Fruit fly (Drosophila melanogaster) whole organism, embryonic: ENCODE data around the gene dod.
A peak's percentile ranks its signal among the peaks of the same experiment; 100 is the strongest.

Source experiments
- Ada2b ChIP-seq: fragments of 200-800 bp; sonication (Bioruptor generic); IDR thresholded peaks from 2 replicates; pipeline ENCODE4 v1.3.6; 2022; ENCODE audit warnings: missing biosample characterization, missing genetic modification characterization
- Blimp-1 ChIP-seq: fragments of 200-800 bp; sonication (Bioruptor generic); optimal IDR thresholded peaks from 3 replicates; lab custom pipeline; 2018; ENCODE audit warnings: missing biosample characterization, missing genetic modification characterization, mild to moderate bottlenecking, moderate library complexity, missing genetic modification reagents
- CG10209 ChIP-seq: fragments of 200-800 bp; sonication (Bioruptor generic); optimal IDR thresholded peaks from 3 replicates; lab custom pipeline; 2017; ENCODE audit warnings: missing biosample characterization, mild to moderate bottlenecking, missing genetic modification characterization, missing genetic modification reagents
- CG10321 ChIP-seq: fragments of 200-800 bp; sonication (Bioruptor generic); IDR thresholded peaks from 2 replicates; pipeline ENCODE4 v1.3.6; 2022; ENCODE audit warnings: missing biosample characterization, missing genetic modification characterization
- CG11560 ChIP-seq: fragments of 200-800 bp; sonication (Bioruptor generic); IDR thresholded peaks from 3 replicates; pipeline ENCODE4 v1.3.6; 2022; ENCODE audit warnings: missing biosample characterization, missing genetic modification characterization
- CG11695 ChIP-seq: fragments of 200-800 bp; sonication (Bioruptor generic); IDR thresholded peaks from 3 replicates; pipeline ENCODE4 v1.3.6; 2022; ENCODE audit warnings: missing biosample characterization, missing genetic modification characterization
- CG14014 ChIP-seq: fragments of 200-800 bp; sonication (Bioruptor generic); IDR thresholded peaks from 2 replicates; pipeline ENCODE4 v1.3.6; 2022; ENCODE audit warnings: missing biosample characterization, missing genetic modification characterization
- CG16779 ChIP-seq: fragments of 200-800 bp; sonication (Bioruptor generic); IDR thresholded peaks from 2 replicates; pipeline ENCODE4 v1.3.6; 2022; ENCODE audit warnings: missing biosample characterization, missing genetic modification characterization
- CG16863 ChIP-seq: fragments of 200-800 bp; sonication (Bioruptor generic); optimal IDR thresholded peaks from 3 replicates; lab custom pipeline; 2016; ENCODE audit warnings: missing biosample characterization, missing genetic modification characterization
- CG18476 ChIP-seq: fragments of 200-800 bp; sonication (Bioruptor generic); optimal IDR thresholded peaks from 2 replicates; lab custom pipeline; 2016; ENCODE audit warnings: missing biosample characterization, mild to moderate bottlenecking, missing genetic modification characterization
- CG2712 ChIP-seq: fragments of 200-800 bp; optimal IDR thresholded peaks from 3 replicates; lab custom pipeline; 2019; ENCODE audit warnings: missing biosample characterization, mild to moderate bottlenecking, missing genetic modification characterization, moderate library complexity
- CG31388 ChIP-seq: fragments of 200-800 bp; sonication (Bioruptor generic); optimal IDR thresholded peaks from 2 replicates; lab custom pipeline; 2016; ENCODE audit warnings: missing biosample characterization, missing genetic modification characterization
- CG34376 ChIP-seq: fragments of 200-800 bp; sonication (Bioruptor generic); optimal IDR thresholded peaks from 2 replicates; lab custom pipeline; 2018; ENCODE audit warnings: missing biosample characterization, mild to moderate bottlenecking, missing genetic modification characterization
- CG3847 ChIP-seq: fragments of 200-800 bp; sonication (Bioruptor generic); IDR thresholded peaks from 2 replicates; pipeline ENCODE4 v1.3.6; 2022; ENCODE audit warnings: missing biosample characterization, missing genetic modification characterization
- CG4820 ChIP-seq: fragments of 200-800 bp; sonication (Bioruptor generic); optimal IDR thresholded peaks from 3 replicates; lab custom pipeline; 2016; ENCODE audit warnings: missing biosample characterization, missing genetic modification characterization
- CG5245 ChIP-seq: fragments of 200-800 bp; sonication (Bioruptor generic); optimal IDR thresholded peaks from 3 replicates; lab custom pipeline; 2016; ENCODE audit warnings: missing biosample characterization, missing genetic modification characterization
- CG6791 ChIP-seq: fragments of 200-800 bp; sonication (Bioruptor generic); IDR thresholded peaks from 3 replicates; pipeline ENCODE4 v1.3.6; 2022; ENCODE audit warnings: missing biosample characterization, missing genetic modification characterization; ENCODE audit not compliant: partially characterized antibody
- CG7556 ChIP-seq: fragments of 200-800 bp; sonication (Bioruptor generic); optimal IDR thresholded peaks from 2 replicates; lab custom pipeline; 2017; ENCODE audit warnings: missing biosample characterization, mild to moderate bottlenecking, missing genetic modification characterization
- CG7786 ChIP-seq: fragments of 200-800 bp; sonication (Bioruptor generic); optimal IDR thresholded peaks from 2 replicates; lab custom pipeline; 2016; ENCODE audit warnings: missing biosample characterization, missing genetic modification characterization
- CoRest ChIP-seq: fragments of 200-800 bp; sonication (Bioruptor generic); optimal IDR thresholded peaks from 3 replicates; lab custom pipeline; 2018; ENCODE audit warnings: missing biosample characterization, mild to moderate bottlenecking, missing genetic modification characterization, moderate library complexity
- D19B ChIP-seq: fragments of 200-800 bp; sonication (Bioruptor generic); optimal IDR thresholded peaks from 2 replicates; lab custom pipeline; 2017; ENCODE audit warnings: missing biosample characterization, mild to moderate bottlenecking, missing genetic modification characterization
- Dbx ChIP-seq: fragments of 200-800 bp; sonication (Bioruptor generic); IDR thresholded peaks from 3 replicates; pipeline ENCODE4 v1.3.6; 2022; ENCODE audit warnings: missing biosample characterization, missing genetic modification characterization
- Dip3 ChIP-seq: fragments of 200-800 bp; sonication (Bioruptor generic); optimal IDR thresholded peaks from 3 replicates; lab custom pipeline; 2016; ENCODE audit warnings: missing biosample characterization, missing genetic modification characterization
- E2f1 ChIP-seq: fragments of 200-800 bp; sonication (Bioruptor generic); IDR thresholded peaks from 2 replicates; pipeline ENCODE4 v1.3.6; 2022; ENCODE audit warnings: missing biosample characterization, missing genetic modification characterization
- Hmx ChIP-seq: fragments of 200-800 bp; sonication (Bioruptor generic); optimal IDR thresholded peaks from 2 replicates; lab custom pipeline; 2016; ENCODE audit warnings: missing biosample characterization, missing genetic modification characterization
- Hr3 ChIP-seq: fragments of 200-800 bp; sonication (Bioruptor generic); optimal IDR thresholded peaks from 3 replicates; lab custom pipeline; 2016; ENCODE audit warnings: missing biosample characterization, missing genetic modification characterization
- Lhr ChIP-seq: fragments of 200-800 bp; sonication (Bioruptor generic); optimal IDR thresholded peaks from 3 replicates; lab custom pipeline; 2017; ENCODE audit warnings: mild to moderate bottlenecking, missing biosample characterization, missing genetic modification reagents, missing genetic modification characterization
- Rfx ChIP-seq: fragments of 200-800 bp; sonication (Bioruptor generic); IDR thresholded peaks from 2 replicates; pipeline ENCODE4 v1.3.6; 2022; ENCODE audit warnings: missing biosample characterization, missing genetic modification characterization
- ac ChIP-seq: fragments of 200-800 bp; sonication (Bioruptor generic); optimal IDR thresholded peaks from 3 replicates; lab custom pipeline; 2017; ENCODE audit warnings: missing biosample characterization, mild to moderate bottlenecking, missing genetic modification characterization
- ase ChIP-seq: fragments of 200-800 bp; sonication (Bioruptor generic); IDR thresholded peaks from 3 replicates; pipeline ENCODE4 v1.3.6; 2022; ENCODE audit warnings: missing biosample characterization, missing genetic modification characterization
- ato ChIP-seq: fragments of 200-800 bp; sonication (Bioruptor generic); IDR thresholded peaks from 2 replicates; pipeline ENCODE4 v1.3.6; 2022; ENCODE audit warnings: missing biosample characterization, missing genetic modification characterization; ENCODE audit not compliant: partially characterized antibody
- danr ChIP-seq: fragments of 200-800 bp; sonication (Bioruptor generic); IDR thresholded peaks from 2 replicates; pipeline ENCODE4 v1.3.6; 2022; ENCODE audit warnings: missing biosample characterization, missing genetic modification characterization
- dmrt11E ChIP-seq: fragments of 200-800 bp; sonication (Bioruptor generic); optimal IDR thresholded peaks from 3 replicates; lab custom pipeline; 2018; ENCODE audit warnings: missing biosample characterization, mild to moderate bottlenecking, missing genetic modification characterization, moderate library complexity
- ems ChIP-seq: fragments of 200-800 bp; sonication (Bioruptor generic); optimal IDR thresholded peaks from 3 replicates; lab custom pipeline; 2016; ENCODE audit warnings: missing biosample characterization, missing genetic modification characterization
- fd3F ChIP-seq: fragments of 200-800 bp; sonication (Bioruptor generic); optimal IDR thresholded peaks from 2 replicates; lab custom pipeline; 2018; ENCODE audit warnings: missing biosample characterization, mild to moderate bottlenecking, missing genetic modification characterization, moderate library complexity
- fd64A ChIP-seq: fragments of 200-800 bp; sonication (Bioruptor generic); optimal IDR thresholded peaks from 3 replicates; lab custom pipeline; 2018; ENCODE audit warnings: missing biosample characterization, mild to moderate bottlenecking, missing genetic modification characterization
- gem ChIP-seq: fragments of 200-800 bp; sonication (Bioruptor generic); optimal IDR thresholded peaks from 2 replicates; lab custom pipeline; 2019; ENCODE audit warnings: missing biosample characterization, mild to moderate bottlenecking, missing genetic modification characterization, moderate library complexity
- org-1 ChIP-seq: fragments of 200-800 bp; sonication (Bioruptor generic); optimal IDR thresholded peaks from 2 replicates; lab custom pipeline; 2017; ENCODE audit warnings: missing biosample characterization, missing genetic modification characterization
- pfk ChIP-seq: fragments of 200-800 bp; sonication (Bioruptor generic); optimal IDR thresholded peaks from 2 replicates; lab custom pipeline; 2018; ENCODE audit warnings: missing biosample characterization, mild to moderate bottlenecking, missing genetic modification characterization, moderate library complexity
- prd ChIP-seq, 3 experiments: fragments of >200 bp in 2 of 3; fragments of 200-800 bp in 1 of 3; sonication (Bioruptor generic) in 1 of 3; optimal IDR thresholded peaks in 2 of 3; IDR thresholded peaks in 1 of 3; 2 replicates in 2 of 3; 3 replicates in 1 of 3; pipeline versions ENCODE4 v1.3.6 to Lab custom; 2017 to 2022; ENCODE audit warnings: missing biosample characterization in 1 of 3, missing genetic modification characterization in 1 of 3
- repo ChIP-seq: fragments of 200-800 bp; sonication (Bioruptor generic); optimal IDR thresholded peaks from 2 replicates; lab custom pipeline; 2016; ENCODE audit warnings: missing biosample characterization, missing genetic modification characterization
- ro ChIP-seq: fragments of 200-800 bp; sonication (Bioruptor generic); IDR thresholded peaks from 2 replicates; pipeline ENCODE4 v1.3.6; 2022; ENCODE audit warnings: missing biosample characterization, missing genetic modification characterization
- schlank ChIP-seq: fragments of 200-800 bp; sonication (Bioruptor generic); optimal IDR thresholded peaks from 2 replicates; lab custom pipeline; 2018; ENCODE audit warnings: missing biosample characterization, mild to moderate bottlenecking, missing genetic modification characterization
- sens ChIP-seq: fragments of 200-800 bp; sonication (Bioruptor generic); peaks from one replicate; lab custom pipeline; 2016; ENCODE audit warnings: missing biosample characterization, missing genetic modification characterization
- so ChIP-seq: fragments of 200-800 bp; sonication (Bioruptor generic); IDR thresholded peaks from 3 replicates; pipeline ENCODE4 v1.3.6; 2022; ENCODE audit warnings: missing biosample characterization, missing genetic modification characterization
- stc ChIP-seq: fragments of 200-800 bp; sonication (Bioruptor generic); IDR thresholded peaks from 2 replicates; pipeline ENCODE4 v1.3.6; 2022; ENCODE audit warnings: missing biosample characterization, missing genetic modification characterization
- tgo ChIP-seq: fragments of 200-800 bp; sonication (Bioruptor generic); IDR thresholded peaks from 3 replicates; pipeline ENCODE4 v1.3.6; 2022; ENCODE audit warnings: missing biosample characterization, missing genetic modification characterization
- ttk ChIP-seq: fragments of 200-800 bp; sonication (Bioruptor generic); IDR thresholded peaks from 2 replicates; pipeline ENCODE4 v2.1.2; 2022; ENCODE audit warnings: missing biosample characterization, missing genetic modification characterization
- tx ChIP-seq: fragments of 200-800 bp; sonication (Bioruptor generic); optimal IDR thresholded peaks from 2 replicates; lab custom pipeline; 2016; ENCODE audit warnings: missing biosample characterization, missing genetic modification characterization
- wor ChIP-seq: fragments of 200-800 bp; sonication (Bioruptor generic); IDR thresholded peaks from 2 replicates; pipeline ENCODE4 v1.3.6; 2022; ENCODE audit warnings: missing biosample characterization, missing genetic modification characterization

dod gene

DNA sequence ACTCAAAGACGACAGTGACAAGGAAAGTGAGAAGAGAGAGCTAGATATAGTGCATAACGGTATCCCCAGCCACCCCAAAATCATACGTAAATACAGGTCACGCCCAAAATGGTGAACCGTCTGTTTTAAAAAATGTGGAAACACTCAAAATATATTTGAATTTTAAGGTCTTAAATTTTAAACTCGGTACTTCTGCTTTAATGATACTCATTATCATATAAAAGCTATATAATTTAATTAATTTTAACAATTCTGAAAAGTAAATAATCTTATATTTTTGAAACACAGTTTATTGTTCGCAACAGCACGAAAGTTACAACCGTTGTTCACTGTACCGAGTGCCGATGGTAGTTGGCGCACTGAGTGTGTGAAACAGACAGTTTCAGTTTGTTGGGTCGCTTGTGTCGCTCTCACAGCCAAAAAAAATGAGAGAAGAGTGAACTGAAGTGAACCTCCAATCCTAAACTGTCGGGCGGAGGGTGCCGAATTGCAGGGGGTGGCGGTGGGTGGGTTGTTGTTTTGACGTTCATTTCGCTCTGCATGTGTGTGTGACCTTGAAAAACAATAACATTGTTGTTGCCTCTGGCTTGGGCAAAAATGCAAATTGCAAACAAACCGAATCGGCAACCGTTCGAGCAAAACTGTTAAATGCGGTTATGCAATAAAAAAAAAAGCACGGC lies 21.3 kb downstream of the dod start (continued):
- TF ChIP-seq fd3F (peak; percentile 86), Blimp-1 (peak; percentile 90), Rfx (GFP tag; lab: Robert Waterston, UW) (peak; percentile 90), CG5245 (GFP tag; lab: Kevin White, UChicago) (peak; percentile 61), org-1 (GFP tag; lab: Kevin White, UChicago) (peak; percentile 91), ttk (GFP tag; lab: Robert Waterston, UW) (peak; percentile 83), CG7786 (GFP tag; lab: Kevin White, UChicago) (peak; percentile 8), CG14014 (GFP tag; lab: Robert Waterston, UW) (peak; percentile 86), Ada2b (GFP tag; lab: Robert Waterston, UW) (peak; percentile 90), CG2712 (peak; percentile 93), CG31388 (peak; percentile 72), danr (GFP tag; lab: Robert Waterston, UW) (peak; percentile 76), ro (GFP tag; lab: Robert Waterston, UW) (no peak; the same call in 1 of the 2 replicates), CG11560 (peak; percentile 79), sens (GFP tag; lab: Kevin White, UChicago) (peak; percentile 91), Hr3 (GFP tag; lab: Kevin White, UChicago) (peak; percentile 85), Dip3 (GFP tag; lab: Kevin White, UChicago) (peak; percentile 39), gem (tag; lab: Kevin White, UChicago) (peak; percentile 96), CG7556 (peak; percentile 96), ase (peak; percentile 80), tgo (GFP tag; lab: Robert Waterston, UW) (peak; percentile 88), dmrt11E (tag; lab: Kevin White, UChicago) (peak; percentile 81), CG34376 (peak; percentile 94), ac (peak; percentile 42), ems (GFP tag; lab: Kevin White, UChicago) (peak; percentile 45), wor (GFP tag; lab: Robert Waterston, UW) (peak; percentile 89), CG6791 (GFP tag; lab: Robert Waterston, UW) (no peak), CG11695 (GFP tag; lab: Robert Waterston, UW) (peak; percentile 88), fd64A (GFP tag; lab: Kevin White, UChicago) (peak; percentile 68), repo (peak; percentile 41), CG3847 (GFP tag; lab: Robert Waterston, UW) (peak; percentile 92), CG10209 (GFP tag; lab: Kevin White, UChicago) (peak; percentile 93), Hmx (GFP tag; lab: Kevin White, UChicago) (no peak), D19B (GFP tag; lab: Kevin White, UChicago) (peak; percentile 84), CG10321 (GFP tag; lab: Robert Waterston, UW) (peak; percentile 62; the same call in 1 of the 2 replicates), schlank (peak; percentile 80), CG18476 (GFP tag; lab: Kevin White, UChicago) (peak; percentile 78), ato (GFP tag; lab: Robert Waterston, UW) (no peak), prd (optimal IDR thresholded peaks at IDR 0.05; lab: Kevin White, UChicago) (no peak), prd (GFP tag; IDR thresholded peaks at IDR 0.05; lab: Robert Waterston, UW) (peak; percentile 90), Dbx (peak; percentile 89), so (GFP tag; lab: Robert Waterston, UW) (peak; percentile 93), Lhr (GFP tag; lab: Kevin White, UChicago) (peak; percentile 71), stc (peak; percentile 82), CoRest (tag; lab: Kevin White, UChicago) (peak; percentile 96), CG4820 (GFP tag; lab: Kevin White, UChicago) (peak; percentile 83), CG16863 (GFP tag; lab: Kevin White, UChicago) (peak; percentile 34), E2f1 (GFP tag; lab: Robert Waterston, UW) (peak; percentile 88), pfk (GFP tag; lab: Kevin White, UChicago) (peak; percentile 2), tx (no peak), CG16779 (GFP tag; lab: Robert Waterston, UW) (peak; percentile 71)
